Fruit fly (Drosophila melanogaster) whole organism, embryonic: Measurements from ENCODE around the gene Pif1A.

Source experiments
- Aef1 ChIP-seq: fragments of 200-800 bp; sonication (Bioruptor generic); IDR thresholded peaks from 3 replicates; pipeline ENCODE4 v1.3.6; 2022; ENCODE audit warnings: missing biosample characterization, missing genetic modification characterization
- Atf3 ChIP-seq: fragments of 200-800 bp; sonication (Bioruptor generic); optimal IDR thresholded peaks from 3 replicates; lab custom pipeline; 2016; ENCODE audit warnings: missing biosample characterization, missing genetic modification characterization
- CG10979 ChIP-seq: fragments of 200-800 bp; sonication (Bioruptor generic); optimal IDR thresholded peaks from 2 replicates; lab custom pipeline; 2018; ENCODE audit warnings: missing biosample characterization, mild to moderate bottlenecking, missing genetic modification characterization, moderate library complexity
- CG11247 ChIP-seq: fragments of 200-800 bp; sonication (Bioruptor generic); IDR thresholded peaks from 2 replicates; pipeline ENCODE4 v1.3.6; 2022; ENCODE audit warnings: missing biosample characterization, missing genetic modification characterization
- CG12942 ChIP-seq: fragments of 200-800 bp; sonication (Bioruptor generic); optimal IDR thresholded peaks from 3 replicates; lab custom pipeline; 2016; ENCODE audit warnings: missing biosample characterization, missing genetic modification characterization
- CG14710 ChIP-seq: fragments of 200-800 bp; sonication (Bioruptor generic); optimal IDR thresholded peaks from 3 replicates; lab custom pipeline; 2019; ENCODE audit warnings: missing biosample characterization, mild to moderate bottlenecking, missing genetic modification characterization, moderate library complexity
- CG16779 ChIP-seq: fragments of 200-800 bp; sonication (Bioruptor generic); IDR thresholded peaks from 2 replicates; pipeline ENCODE4 v1.3.6; 2022; ENCODE audit warnings: missing biosample characterization, missing genetic modification characterization
- CG16863 ChIP-seq: fragments of 200-800 bp; sonication (Bioruptor generic); optimal IDR thresholded peaks from 3 replicates; lab custom pipeline; 2016; ENCODE audit warnings: missing biosample characterization, missing genetic modification characterization
- CG18599 ChIP-seq: fragments of 200-800 bp; sonication (Bioruptor generic); optimal IDR thresholded peaks from 3 replicates; lab custom pipeline; 2017; ENCODE audit warnings: missing biosample characterization, missing genetic modification characterization, mild to moderate bottlenecking, moderate library complexity, missing genetic modification reagents
- CG2116 ChIP-seq: fragments of 200-800 bp; sonication (Bioruptor generic); optimal IDR thresholded peaks from 3 replicates; lab custom pipeline; 2018; ENCODE audit warnings: missing biosample characterization, mild to moderate bottlenecking, missing genetic modification characterization
- CG2712 ChIP-seq: fragments of 200-800 bp; optimal IDR thresholded peaks from 3 replicates; lab custom pipeline; 2019; ENCODE audit warnings: missing biosample characterization, mild to moderate bottlenecking, missing genetic modification characterization, moderate library complexity
- CG30020 ChIP-seq: fragments of 200-800 bp; optimal IDR thresholded peaks from 2 replicates; lab custom pipeline; 2019; ENCODE audit warnings: missing biosample characterization, mild to moderate bottlenecking, missing genetic modification characterization, moderate library complexity
- CG30403 ChIP-seq: fragments of 200-800 bp; sonication (Bioruptor generic); optimal IDR thresholded peaks from 3 replicates; lab custom pipeline; 2016; ENCODE audit warnings: missing biosample characterization, missing genetic modification characterization
- CG33557 ChIP-seq: fragments of 200-800 bp; sonication (Bioruptor generic); optimal IDR thresholded peaks from 2 replicates; lab custom pipeline; 2019; ENCODE audit warnings: missing biosample characterization, mild to moderate bottlenecking, missing genetic modification characterization, moderate library complexity
- CG3995 ChIP-seq: fragments of 200-800 bp; sonication (Bioruptor generic); optimal IDR thresholded peaks from 3 replicates; lab custom pipeline; 2016; ENCODE audit warnings: missing biosample characterization, missing genetic modification characterization
- CG4282 ChIP-seq: fragments of 200-800 bp; sonication (Bioruptor generic); optimal IDR thresholded peaks from 2 replicates; lab custom pipeline; 2016; ENCODE audit warnings: missing biosample characterization, missing genetic modification characterization
- CG4854 ChIP-seq: fragments of 200-800 bp; sonication (Bioruptor generic); optimal IDR thresholded peaks from 2 replicates; lab custom pipeline; 2016; ENCODE audit warnings: missing biosample characterization, missing genetic modification characterization, inconsistent platforms
- CG5180 ChIP-seq: fragments of 200-800 bp; sonication (Bioruptor generic); optimal IDR thresholded peaks from 3 replicates; lab custom pipeline; 2017; ENCODE audit warnings: missing biosample characterization, missing genetic modification characterization, mild to moderate bottlenecking, moderate library complexity, missing genetic modification reagents
- CG7963 ChIP-seq: fragments of 200-800 bp; sonication (Bioruptor generic); IDR thresholded peaks from 3 replicates; pipeline ENCODE4 v1.3.6; 2022; ENCODE audit warnings: missing biosample characterization, missing genetic modification characterization; ENCODE audit not compliant: partially characterized antibody
- CG7987 ChIP-seq: fragments of 200-800 bp; sonication (Bioruptor generic); optimal IDR thresholded peaks from 2 replicates; lab custom pipeline; 2018; ENCODE audit warnings: missing biosample characterization, mild to moderate bottlenecking, missing genetic modification characterization, moderate library complexity
- D19B ChIP-seq: fragments of 200-800 bp; sonication (Bioruptor generic); optimal IDR thresholded peaks from 2 replicates; lab custom pipeline; 2017; ENCODE audit warnings: missing biosample characterization, mild to moderate bottlenecking, missing genetic modification characterization
- Dip3 ChIP-seq: fragments of 200-800 bp; sonication (Bioruptor generic); optimal IDR thresholded peaks from 3 replicates; lab custom pipeline; 2016; ENCODE audit warnings: missing biosample characterization, missing genetic modification characterization
- Fer1 ChIP-seq: fragments of 200-800 bp; sonication (Bioruptor generic); optimal IDR thresholded peaks from 2 replicates; lab custom pipeline; 2017; ENCODE audit warnings: missing biosample characterization, mild to moderate bottlenecking, missing genetic modification characterization
- NC2α ChIP-seq: fragments of 200-800 bp; sonication (Bioruptor generic); optimal IDR thresholded peaks from 2 replicates; lab custom pipeline; 2016; ENCODE audit warnings: missing biosample characterization, missing genetic modification characterization
- Nf-YB ChIP-seq: fragments of 200-800 bp; sonication (Bioruptor generic); optimal IDR thresholded peaks from 3 replicates; lab custom pipeline; 2019; ENCODE audit warnings: missing biosample characterization, mild to moderate bottlenecking, missing genetic modification characterization, moderate library complexity
- Sry-β ChIP-seq: fragments of 200-800 bp; sonication (Bioruptor generic); optimal IDR thresholded peaks from 2 replicates; lab custom pipeline; 2018; ENCODE audit warnings: missing biosample characterization, mild to moderate bottlenecking, missing genetic modification characterization, moderate library complexity
- Trl ChIP-seq, 3 experiments: fragments of >200 bp in 2 of 3; fragments of 200-800 bp in 1 of 3; sonication (Bioruptor generic) in 1 of 3; optimal IDR thresholded peaks; 2 replicates in 1 of 3; 3 replicates in 2 of 3; lab custom pipeline; 2016 to 2017; ENCODE audit warnings: missing biosample characterization in 1 of 3, missing genetic modification characterization in 1 of 3
- amos ChIP-seq: fragments of 200-800 bp; sonication (Bioruptor generic); IDR thresholded peaks from 2 replicates; pipeline ENCODE4 v1.3.6; 2022; ENCODE audit warnings: missing biosample characterization, missing genetic modification characterization; ENCODE audit not compliant: partially characterized antibody
- bcd ChIP-seq: fragments of 200-800 bp; sonication (Bioruptor generic); optimal IDR thresholded peaks from 2 replicates; lab custom pipeline; 2017; ENCODE audit warnings: missing biosample characterization, mild to moderate bottlenecking, missing genetic modification characterization
- caup ChIP-seq: fragments of 200-800 bp; sonication (Bioruptor generic); optimal IDR thresholded peaks from 3 replicates; lab custom pipeline; 2017; ENCODE audit warnings: missing biosample characterization, mild to moderate bottlenecking, missing genetic modification characterization, moderate library complexity; ENCODE audit not compliant: severe bottlenecking
- cg ChIP-seq: fragments of 200-800 bp; sonication (Bioruptor generic); optimal IDR thresholded peaks from 3 replicates; lab custom pipeline; 2019; ENCODE audit warnings: missing biosample characterization, mild to moderate bottlenecking, missing genetic modification characterization, moderate library complexity
- dm ChIP-seq: fragments of 200-800 bp; sonication (Bioruptor generic); optimal IDR thresholded peaks from 3 replicates; lab custom pipeline; 2016; ENCODE audit warnings: missing biosample characterization, missing genetic modification characterization
- grau ChIP-seq: fragments of 200-800 bp; optimal IDR thresholded peaks from 3 replicates; lab custom pipeline; 2019; ENCODE audit warnings: missing biosample characterization, mild to moderate bottlenecking, missing genetic modification characterization, moderate library complexity
- gt ChIP-seq: fragments of 200-800 bp; sonication (Bioruptor generic); IDR thresholded peaks from 2 replicates; pipeline ENCODE4 v1.3.6; 2022; ENCODE audit warnings: missing biosample characterization, missing genetic modification characterization
- lov ChIP-seq, 2 experiments: fragments of 200-800 bp in 1 of 2; fragments of >200 bp in 1 of 2; sonication (Bioruptor generic) in 1 of 2; IDR thresholded peaks in 1 of 2; optimal IDR thresholded peaks in 1 of 2; 2 replicates in 1 of 2; 3 replicates in 1 of 2; pipeline versions ENCODE4 v1.3.6 to Lab custom; 2017 to 2022; ENCODE audit warnings: missing biosample characterization in 1 of 2, missing genetic modification characterization in 1 of 2
- maf-S ChIP-seq: fragments of 200-800 bp; sonication (Bioruptor generic); optimal IDR thresholded peaks from 2 replicates; lab custom pipeline; 2016; ENCODE audit warnings: missing biosample characterization, missing genetic modification characterization
- nom ChIP-seq: fragments of 200-800 bp; sonication (Bioruptor generic); optimal IDR thresholded peaks from 2 replicates; lab custom pipeline; 2017; ENCODE audit warnings: missing biosample characterization, missing genetic modification characterization, mild to moderate bottlenecking, moderate library complexity, missing genetic modification reagents
- phol ChIP-seq: fragments of 200-800 bp; sonication (Bioruptor generic); optimal IDR thresholded peaks from 3 replicates; lab custom pipeline; 2018; ENCODE audit warnings: missing biosample characterization, mild to moderate bottlenecking, missing genetic modification characterization, moderate library complexity
- pnt ChIP-seq: fragments of 200-800 bp; sonication (Bioruptor generic); optimal IDR thresholded peaks from 3 replicates; lab custom pipeline; 2016; ENCODE audit warnings: missing biosample characterization, missing genetic modification characterization
- prd ChIP-seq, 3 experiments: fragments of >200 bp in 2 of 3; fragments of 200-800 bp in 1 of 3; sonication (Bioruptor generic) in 1 of 3; optimal IDR thresholded peaks in 2 of 3; IDR thresholded peaks in 1 of 3; 2 replicates in 2 of 3; 3 replicates in 1 of 3; pipeline versions ENCODE4 v1.3.6 to Lab custom; 2017 to 2022; ENCODE audit warnings: missing biosample characterization in 1 of 3, missing genetic modification characterization in 1 of 3
- pros ChIP-seq: fragments of 200-800 bp; sonication (Bioruptor generic); optimal IDR thresholded peaks from 3 replicates; lab custom pipeline; 2019; ENCODE audit warnings: missing biosample characterization, mild to moderate bottlenecking, missing genetic modification characterization, moderate library complexity
- pum ChIP-seq: fragments of 200-800 bp; sonication (Bioruptor generic); optimal IDR thresholded peaks from 2 replicates; lab custom pipeline; 2016; ENCODE audit warnings: missing biosample characterization, missing genetic modification characterization
- rib ChIP-seq: fragments of 200-800 bp; sonication (Bioruptor generic); IDR thresholded peaks from 2 replicates; pipeline ENCODE4 v1.3.6; 2022; ENCODE audit warnings: missing biosample characterization, missing genetic modification characterization
- row ChIP-seq: fragments of 200-800 bp; sonication (Bioruptor generic); IDR thresholded peaks from 3 replicates; pipeline ENCODE4 v1.3.6; 2022; ENCODE audit warnings: missing biosample characterization, missing genetic modification characterization
- shn ChIP-seq: fragments of 200-800 bp; sonication (Bioruptor generic); optimal IDR thresholded peaks from 3 replicates; lab custom pipeline; 2016; ENCODE audit warnings: missing biosample characterization, missing genetic modification characterization
- tap ChIP-seq: fragments of 200-800 bp; optimal IDR thresholded peaks from 3 replicates; lab custom pipeline; 2019; ENCODE audit warnings: missing biosample characterization, mild to moderate bottlenecking, missing genetic modification characterization, moderate library complexity
- tll ChIP-seq, 2 experiments: fragments of 200-800 bp in 1 of 2; fragments of >200 bp in 1 of 2; sonication (Bioruptor generic) in 1 of 2; optimal IDR thresholded peaks; 2 replicates each; lab custom pipeline; 2017 to 2019; ENCODE audit warnings: missing biosample characterization in 2 of 2, missing genetic modification characterization in 2 of 2, mild to moderate bottlenecking in 1 of 2, moderate library complexity in 1 of 2
- usp ChIP-seq: fragments of >200 bp; optimal IDR thresholded peaks from 2 replicates; lab custom pipeline; 2017; ENCODE audit warnings: missing biosample characterization, missing genetic modification characterization

The Pif1A gene

dm6 chr3R:8739161-8739783 lies 61.7 kb downstream of the Pif1A start:
- no peak for TF ChIP-seq CG16863
- peak; percentile 10 for TF ChIP-seq pros (GFP tag; lab: Kevin White, UChicago)
- no peak for TF ChIP-seq CG2116 (GFP tag; lab: Kevin White, UChicago)
- TF ChIP-seq CG14710 (tag; lab: Kevin White, UChicago), result no peak
- TF ChIP-seq CG16779 (GFP tag; lab: Robert Waterston, UW), result no peak
- peak; percentile 14; the same call in 1 of the 3 replicates for TF ChIP-seq row
- TF ChIP-seq CG3995, result no peak
- no peak for TF ChIP-seq maf-S (GFP tag; lab: Kevin White, UChicago)
- peak; percentile 82 for TF ChIP-seq Sry-β (GFP tag; lab: Kevin White, UChicago)
- no peak for TF ChIP-seq CG4282 (GFP tag; lab: Kevin White, UChicago)
- peak; percentile 36 for TF ChIP-seq nom (GFP tag; lab: Kevin White, UChicago)
- peak; percentile 4 for TF ChIP-seq CG2712 (tag; lab: Kevin White, UChicago)
- TF ChIP-seq Aef1 (GFP tag; lab: Robert Waterston, UW), result no peak
- TF ChIP-seq prd (optimal IDR thresholded peaks at IDR 0.05; lab: Kevin White, UChicago), result no peak
- TF ChIP-seq prd (GFP tag; IDR thresholded peaks at IDR 0.05; lab: Robert Waterston, UW), result no peak
- TF ChIP-seq pum (GFP tag; lab: Kevin White, UChicago), result no peak
- no peak for TF ChIP-seq lov (optimal IDR thresholded peaks at IDR 0.05; lab: Kevin White, UChicago)
- TF ChIP-seq lov (GFP tag; IDR thresholded peaks at IDR 0.05; lab: Robert Waterston, UW), result no peak
- no peak for TF ChIP-seq CG12942 (GFP tag; lab: Kevin White, UChicago)
- no peak for TF ChIP-seq tll (GFP tag; optimal IDR thresholded peaks at IDR 0.05; lab: Kevin White, UChicago)
- TF ChIP-seq D19B (GFP tag; lab: Kevin White, UChicago), result no peak
- TF ChIP-seq amos (GFP tag; lab: Robert Waterston, UW), result no peak
- no peak for TF ChIP-seq shn (GFP tag; lab: Kevin White, UChicago)
- TF ChIP-seq CG10979, result peak; percentile 7
- no peak for TF ChIP-seq Trl (optimal IDR thresholded peaks at IDR 0.05; lab: Kevin White, UChicago)
- TF ChIP-seq Trl (GFP tag; optimal IDR thresholded peaks at IDR 0.05; lab: Kevin White, UChicago), result no peak
- no peak for TF ChIP-seq bcd
- no peak for TF ChIP-seq CG4854 (GFP tag; lab: Kevin White, UChicago)
- no peak for TF ChIP-seq cg (GFP tag; lab: Kevin White, UChicago)
- no peak for TF ChIP-seq dm
- TF ChIP-seq caup (GFP tag; lab: Kevin White, UChicago), result no peak
- no peak for TF ChIP-seq Atf3
- no peak for TF ChIP-seq gt
- TF ChIP-seq CG11247 (GFP tag; lab: Robert Waterston, UW), result no peak
- TF ChIP-seq CG5180, result no peak
- no peak for TF ChIP-seq rib (GFP tag; lab: Robert Waterston, UW)
- no peak for TF ChIP-seq pnt (GFP tag; lab: Kevin White, UChicago)
- TF ChIP-seq CG18599 (GFP tag; lab: Kevin White, UChicago), result peak; percentile 9
- no peak for TF ChIP-seq phol (tag; lab: Kevin White, UChicago)
- no peak for TF ChIP-seq CG30020
- TF ChIP-seq CG7987 (GFP tag; lab: Kevin White, UChicago), result no peak
- peak; percentile 18 for TF ChIP-seq Fer1 (GFP tag; lab: Kevin White, UChicago)
- no peak for TF ChIP-seq grau
- no peak for TF ChIP-seq CG30403
- TF ChIP-seq usp (GFP tag; lab: Kevin White, UChicago), result no peak
- no peak for TF ChIP-seq Dip3 (GFP tag; lab: Kevin White, UChicago)
- no peak for TF ChIP-seq Nf-YB (GFP tag; lab: Kevin White, UChicago)
- TF ChIP-seq CG7963 (GFP tag; lab: Robert Waterston, UW), result 0 out of 3 replicates have a peak, but pooled peaks have one; percentile 18
- TF ChIP-seq CG33557 (GFP tag; lab: Kevin White, UChicago), result no peak
- TF ChIP-seq tap, result peak; percentile 27
- no peak for TF ChIP-seq NC2α
